Fruit fly (Drosophila melanogaster) whole organism, embryonic: ENCODE data around the gene CG13062.

Experiments used
- Asciz ChIP-seq: fragments of 200-800 bp; sonication (Bioruptor generic); optimal IDR thresholded peaks from 2 replicates; lab custom pipeline; 2017; ENCODE audit warnings: missing biosample characterization, mild to moderate bottlenecking, missing genetic modification characterization, missing genetic modification reagents
- B-H1 ChIP-seq: fragments of 200-800 bp; sonication (Bioruptor generic); IDR thresholded peaks from 3 replicates; pipeline ENCODE4 v1.3.6; 2022; ENCODE audit warnings: missing biosample characterization, missing genetic modification characterization
- Blimp-1 ChIP-seq: fragments of 200-800 bp; sonication (Bioruptor generic); optimal IDR thresholded peaks from 3 replicates; lab custom pipeline; 2018; ENCODE audit warnings: missing biosample characterization, missing genetic modification characterization, mild to moderate bottlenecking, moderate library complexity, missing genetic modification reagents
- CG10565 ChIP-seq: fragments of 200-800 bp; sonication (Bioruptor generic); optimal IDR thresholded peaks from 3 replicates; lab custom pipeline; 2016; ENCODE audit warnings: missing biosample characterization, mild to moderate bottlenecking, missing genetic modification characterization
- CG11504 ChIP-seq: fragments of 200-800 bp; sonication (Bioruptor generic); optimal IDR thresholded peaks from 3 replicates; lab custom pipeline; 2019; ENCODE audit warnings: missing biosample characterization, mild to moderate bottlenecking, missing genetic modification characterization, moderate library complexity
- CG12155 ChIP-seq: fragments of 200-800 bp; sonication (Bioruptor generic); optimal IDR thresholded peaks from 3 replicates; lab custom pipeline; 2016; ENCODE audit warnings: missing biosample characterization, missing genetic modification characterization
- CG12942 ChIP-seq: fragments of 200-800 bp; sonication (Bioruptor generic); optimal IDR thresholded peaks from 3 replicates; lab custom pipeline; 2016; ENCODE audit warnings: missing biosample characterization, missing genetic modification characterization
- CG13424 ChIP-seq: fragments of 200-800 bp; sonication (Bioruptor generic); optimal IDR thresholded peaks from 2 replicates; lab custom pipeline; 2019; ENCODE audit warnings: missing biosample characterization, mild to moderate bottlenecking, missing genetic modification characterization, moderate library complexity
- CG15269 ChIP-seq: fragments of 200-800 bp; sonication (Bioruptor generic); optimal IDR thresholded peaks from 2 replicates; lab custom pipeline; 2018; ENCODE audit warnings: missing biosample characterization, mild to moderate bottlenecking, missing genetic modification characterization, moderate library complexity
- CG1529 ChIP-seq: fragments of 200-800 bp; sonication (Bioruptor generic); optimal IDR thresholded peaks from 3 replicates; lab custom pipeline; 2018; ENCODE audit warnings: missing biosample characterization, missing genetic modification characterization
- CG16779 ChIP-seq: fragments of 200-800 bp; sonication (Bioruptor generic); IDR thresholded peaks from 2 replicates; pipeline ENCODE4 v1.3.6; 2022; ENCODE audit warnings: missing biosample characterization, missing genetic modification characterization
- CG16815 ChIP-seq: fragments of 200-800 bp; sonication (Bioruptor generic); optimal IDR thresholded peaks from 3 replicates; lab custom pipeline; 2017; ENCODE audit warnings: missing biosample characterization, mild to moderate bottlenecking, missing genetic modification characterization
- CG16863 ChIP-seq: fragments of 200-800 bp; sonication (Bioruptor generic); optimal IDR thresholded peaks from 3 replicates; lab custom pipeline; 2016; ENCODE audit warnings: missing biosample characterization, missing genetic modification characterization
- CG18476 ChIP-seq: fragments of 200-800 bp; sonication (Bioruptor generic); optimal IDR thresholded peaks from 2 replicates; lab custom pipeline; 2016; ENCODE audit warnings: missing biosample characterization, mild to moderate bottlenecking, missing genetic modification characterization
- CG18599 ChIP-seq: fragments of 200-800 bp; sonication (Bioruptor generic); optimal IDR thresholded peaks from 3 replicates; lab custom pipeline; 2017; ENCODE audit warnings: missing biosample characterization, missing genetic modification characterization, mild to moderate bottlenecking, moderate library complexity, missing genetic modification reagents
- CG2129 ChIP-seq: fragments of 200-800 bp; sonication (Bioruptor generic); IDR thresholded peaks from 2 replicates; pipeline ENCODE4 v1.3.6; 2022; ENCODE audit warnings: missing biosample characterization, missing genetic modification characterization; ENCODE audit not compliant: partially characterized antibody
- CG2678 ChIP-seq: fragments of 200-800 bp; sonication (Bioruptor generic); optimal IDR thresholded peaks from 3 replicates; lab custom pipeline; 2019; ENCODE audit warnings: missing biosample characterization, mild to moderate bottlenecking, missing genetic modification characterization, moderate library complexity
- CG4424 ChIP-seq: fragments of 200-800 bp; sonication (Bioruptor generic); optimal IDR thresholded peaks from 3 replicates; lab custom pipeline; 2016; ENCODE audit warnings: missing biosample characterization, missing genetic modification characterization
- CG6272 ChIP-seq: fragments of 200-800 bp; sonication (Bioruptor generic); IDR thresholded peaks from 2 replicates; pipeline ENCODE4 v1.3.6; 2022; ENCODE audit warnings: missing biosample characterization, missing genetic modification characterization
- CG7372 ChIP-seq: fragments of 200-800 bp; sonication (Bioruptor generic); IDR thresholded peaks from 2 replicates; pipeline ENCODE4 v1.3.6; 2022; ENCODE audit warnings: missing biosample characterization, missing genetic modification characterization
- D19A ChIP-seq: fragments of 200-800 bp; optimal IDR thresholded peaks from 3 replicates; lab custom pipeline; 2019; ENCODE audit warnings: missing biosample characterization, mild to moderate bottlenecking, missing genetic modification characterization, moderate library complexity
- Fer1 ChIP-seq: fragments of 200-800 bp; sonication (Bioruptor generic); optimal IDR thresholded peaks from 2 replicates; lab custom pipeline; 2017; ENCODE audit warnings: missing biosample characterization, mild to moderate bottlenecking, missing genetic modification characterization
- Gsc ChIP-seq: fragments of 200-800 bp; sonication (Bioruptor generic); IDR thresholded peaks from 2 replicates; pipeline ENCODE4 v1.3.6; 2022; ENCODE audit warnings: missing biosample characterization, missing genetic modification characterization
- H2.0 ChIP-seq: fragments of 200-800 bp; sonication (Bioruptor generic); IDR thresholded peaks from 2 replicates; pipeline ENCODE4 v1.3.6; 2022; ENCODE audit warnings: missing biosample characterization, missing genetic modification characterization
- Neu2 ChIP-seq: fragments of 200-800 bp; sonication (Bioruptor generic); optimal IDR thresholded peaks from 3 replicates; lab custom pipeline; 2016; ENCODE audit warnings: missing biosample characterization, missing genetic modification characterization, borderline replicate concordance
- Nf-YA ChIP-seq: fragments of 200-800 bp; sonication (Bioruptor generic); IDR thresholded peaks from 2 replicates; pipeline ENCODE4 v1.3.6; 2022; ENCODE audit warnings: missing biosample characterization, missing genetic modification characterization
- Oaz ChIP-seq: fragments of 200-800 bp; sonication (Bioruptor generic); IDR thresholded peaks from 2 replicates; pipeline ENCODE4 v1.3.6; 2022; ENCODE audit warnings: missing biosample characterization, missing genetic modification characterization
- Oli ChIP-seq: fragments of 200-800 bp; sonication (Bioruptor generic); optimal IDR thresholded peaks from 2 replicates; lab custom pipeline; 2018; ENCODE audit warnings: missing biosample characterization, mild to moderate bottlenecking, missing genetic modification characterization, moderate library complexity
- Sin3A ChIP-seq: fragments of >200 bp; optimal IDR thresholded peaks from 2 replicates; lab custom pipeline; 2018
- Sox102F ChIP-seq: fragments of 200-800 bp; sonication (Bioruptor generic); optimal IDR thresholded peaks from 2 replicates; lab custom pipeline; 2018; ENCODE audit warnings: missing biosample characterization, mild to moderate bottlenecking, missing genetic modification characterization, moderate library complexity
- YL-1 ChIP-seq: fragments of 200-800 bp; sonication (Bioruptor generic); optimal IDR thresholded peaks from 3 replicates; lab custom pipeline; 2017; ENCODE audit warnings: missing biosample characterization, mild to moderate bottlenecking, missing genetic modification characterization
- aop ChIP-seq: fragments of 200-800 bp; sonication (Bioruptor generic); IDR thresholded peaks from 2 replicates; pipeline ENCODE4 v1.3.6; 2022; ENCODE audit warnings: missing biosample characterization, missing genetic modification characterization
- bcd ChIP-seq: fragments of 200-800 bp; sonication (Bioruptor generic); optimal IDR thresholded peaks from 2 replicates; lab custom pipeline; 2017; ENCODE audit warnings: missing biosample characterization, mild to moderate bottlenecking, missing genetic modification characterization
- cwo ChIP-seq: fragments of 200-800 bp; sonication (Bioruptor generic); optimal IDR thresholded peaks from 3 replicates; lab custom pipeline; 2017; ENCODE audit warnings: missing biosample characterization, missing genetic modification characterization, mild to moderate bottlenecking, moderate library complexity, missing genetic modification reagents
- dmrt99B ChIP-seq: fragments of 200-800 bp; sonication (Bioruptor generic); optimal IDR thresholded peaks from 2 replicates; lab custom pipeline; 2018; ENCODE audit warnings: missing biosample characterization, mild to moderate bottlenecking, missing genetic modification characterization, moderate library complexity
- gem ChIP-seq: fragments of 200-800 bp; sonication (Bioruptor generic); optimal IDR thresholded peaks from 2 replicates; lab custom pipeline; 2019; ENCODE audit warnings: missing biosample characterization, mild to moderate bottlenecking, missing genetic modification characterization, moderate library complexity
- lilli ChIP-seq: fragments of 200-800 bp; sonication (Bioruptor generic); optimal IDR thresholded peaks from 3 replicates; lab custom pipeline; 2016; ENCODE audit warnings: missing biosample characterization, missing genetic modification characterization
- mam ChIP-seq: fragments of 200-800 bp; sonication (Bioruptor generic); optimal IDR thresholded peaks from 3 replicates; lab custom pipeline; 2016; ENCODE audit warnings: missing biosample characterization, missing genetic modification characterization
- nmo ChIP-seq: fragments of 200-800 bp; sonication (Bioruptor generic); optimal IDR thresholded peaks from 2 replicates; lab custom pipeline; 2018; ENCODE audit warnings: missing biosample characterization, mild to moderate bottlenecking, missing genetic modification characterization, moderate library complexity
- phol ChIP-seq: fragments of 200-800 bp; sonication (Bioruptor generic); optimal IDR thresholded peaks from 3 replicates; lab custom pipeline; 2018; ENCODE audit warnings: missing biosample characterization, mild to moderate bottlenecking, missing genetic modification characterization, moderate library complexity
- pum ChIP-seq: fragments of 200-800 bp; sonication (Bioruptor generic); optimal IDR thresholded peaks from 2 replicates; lab custom pipeline; 2016; ENCODE audit warnings: missing biosample characterization, missing genetic modification characterization
- repo ChIP-seq: fragments of 200-800 bp; sonication (Bioruptor generic); optimal IDR thresholded peaks from 2 replicates; lab custom pipeline; 2016; ENCODE audit warnings: missing biosample characterization, missing genetic modification characterization
- salm ChIP-seq: fragments of 200-800 bp; sonication (Bioruptor generic); optimal IDR thresholded peaks from 2 replicates; lab custom pipeline; 2018; ENCODE audit warnings: missing biosample characterization, mild to moderate bottlenecking, missing genetic modification characterization
- sisA ChIP-seq: fragments of 200-800 bp; sonication (Bioruptor generic); IDR thresholded peaks from 2 replicates; pipeline ENCODE4 v1.3.6; 2022; ENCODE audit warnings: missing biosample characterization, missing genetic modification characterization
- sna ChIP-seq: fragments of 200-800 bp; sonication (Bioruptor generic); IDR thresholded peaks from 2 replicates; pipeline ENCODE4 v1.3.6; 2022; ENCODE audit warnings: missing biosample characterization, missing genetic modification characterization; ENCODE audit not compliant: partially characterized antibody
- sob ChIP-seq: fragments of 200-800 bp; sonication (Bioruptor generic); IDR thresholded peaks from 2 replicates; pipeline ENCODE4 v1.3.6; 2022; ENCODE audit warnings: missing biosample characterization, missing genetic modification characterization
- trh ChIP-seq: fragments of 200-800 bp; sonication (Bioruptor generic); optimal IDR thresholded peaks from 2 replicates; lab custom pipeline; 2016; ENCODE audit warnings: missing biosample characterization, missing genetic modification characterization
- twi ChIP-seq: fragments of 200-800 bp; optimal IDR thresholded peaks from 2 replicates; lab custom pipeline; 2019; ENCODE audit warnings: missing biosample characterization, mild to moderate bottlenecking, missing genetic modification characterization, moderate library complexity
- unc-4 ChIP-seq: fragments of 200-800 bp; sonication (Bioruptor generic); IDR thresholded peaks from 2 replicates; pipeline ENCODE4 v1.3.6; 2022; ENCODE audit warnings: missing biosample characterization, missing genetic modification characterization; ENCODE audit not compliant: partially characterized antibody
- unpg ChIP-seq: fragments of 200-800 bp; sonication (Bioruptor generic); optimal IDR thresholded peaks from 3 replicates; lab custom pipeline; 2018; ENCODE audit warnings: missing biosample characterization, mild to moderate bottlenecking, missing genetic modification characterization, moderate library complexity
- vfl ChIP-seq: fragments of 200-800 bp; sonication (Bioruptor generic); optimal IDR thresholded peaks from 2 replicates; lab custom pipeline; 2016; ENCODE audit warnings: missing biosample characterization, missing genetic modification characterization

The CG13062 gene

dm6 chr3L:16285346-16285911 is 28.7 kb upstream of the CG13062 start, which contains the start of gene CG13047 (continued):
- TF ChIP-seq CG12942 (GFP tag; lab: Kevin White, UChicago) (no peak), Gsc (GFP tag; lab: Robert Waterston, UW) (no peak), CG13424 (tag; lab: Kevin White, UChicago) (peak; percentile 24), CG16815 (GFP tag; lab: Kevin White, UChicago) (no peak), YL-1 (no peak), D19A (tag; lab: Kevin White, UChicago) (no peak), nmo (GFP tag; lab: Kevin White, UChicago) (peak; percentile 9), Sin3A (lab: Kevin White, UChicago) (no peak), CG15269 (tag; lab: Kevin White, UChicago) (peak; percentile 28), twi (tag; lab: Kevin White, UChicago) (no peak), CG2129 (GFP tag; lab: Robert Waterston, UW) (no peak), gem (tag; lab: Kevin White, UChicago) (peak; percentile 29), CG6272 (no peak), CG18599 (GFP tag; lab: Kevin White, UChicago) (no peak), Asciz (GFP tag; lab: Kevin White, UChicago) (no peak), salm (no peak), dmrt99B (tag; lab: Kevin White, UChicago) (peak; percentile 44), CG11504 (tag; lab: Kevin White, UChicago) (peak; percentile 55), CG16779 (GFP tag; lab: Robert Waterston, UW) (no peak), bcd (GFP tag; lab: Kevin White, UChicago) (no peak), Sox102F (GFP tag; lab: Kevin White, UChicago) (peak; percentile 36), Fer1 (GFP tag; lab: Kevin White, UChicago) (no peak), CG18476 (no peak), Oli (tag; lab: Kevin White, UChicago) (peak; percentile 15), Blimp-1 (GFP tag; lab: Kevin White, UChicago) (peak; percentile 7), CG7372 (GFP tag; lab: Robert Waterston, UW) (no peak), CG10565 (GFP tag; lab: Kevin White, UChicago) (no peak), sisA (no peak), CG4424 (GFP tag; lab: Kevin White, UChicago) (no peak), unc-4 (GFP tag; lab: Robert Waterston, UW) (no peak), sob (GFP tag; lab: Robert Waterston, UW) (no peak), pum (no peak), mam (GFP tag; lab: Kevin White, UChicago) (no peak), phol (tag; lab: Kevin White, UChicago) (peak; percentile 22), CG16863 (GFP tag; lab: Kevin White, UChicago) (no peak), Nf-YA (GFP tag; lab: Robert Waterston, UW) (no peak), vfl (GFP tag; lab: Kevin White, UChicago) (no peak), CG2678 (peak; percentile 36), lilli (GFP tag; lab: Kevin White, UChicago) (no peak), repo (GFP tag; lab: Kevin White, UChicago) (no peak), sna (GFP tag; lab: Robert Waterston, UW) (no peak), cwo (GFP tag; lab: Kevin White, UChicago) (no peak), CG1529 (GFP tag; lab: Kevin White, UChicago) (no peak), trh (GFP tag; lab: Kevin White, UChicago) (no peak), aop (GFP tag; lab: Robert Waterston, UW) (no peak), unpg (GFP tag; lab: Kevin White, UChicago) (peak; percentile 2), H2.0 (GFP tag; lab: Robert Waterston, UW) (no peak), B-H1 (GFP tag; lab: Robert Waterston, UW) (no peak), Neu2 (GFP tag; lab: Kevin White, UChicago) (no peak), Oaz (GFP tag; lab: Robert Waterston, UW) (no peak), CG12155 (GFP tag; lab: Kevin White, UChicago) (no peak)
